Worm (Caenorhabditis elegans): ENCODE measurements around the gene F53H4.3.

The F53H4.3 gene

DNA sequence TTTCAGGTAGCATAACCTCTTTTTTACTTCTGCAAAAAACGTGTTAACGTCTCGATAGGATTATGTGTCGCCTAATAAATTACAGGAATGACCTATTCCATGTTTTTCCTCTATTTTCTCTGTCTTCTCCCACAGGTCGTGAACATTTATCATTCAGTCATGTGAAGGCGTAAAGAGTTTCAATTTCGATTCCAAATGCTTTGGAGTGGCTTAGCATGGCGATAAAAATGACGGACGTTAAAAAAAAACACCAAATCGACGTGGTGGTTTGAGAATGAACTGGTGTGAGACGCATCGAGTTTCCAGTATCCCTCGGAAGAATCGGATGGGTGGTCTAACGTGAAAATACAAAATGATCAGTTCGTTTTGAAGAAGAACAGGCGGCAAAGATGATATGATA is 17.8 kb downstream of the F53H4.3 start:
- TF ChIP-seq atf-7 (tag; optimal IDR thresholded peaks at IDR 0.05) (no peak), Y53G8AR.9 (GFP tag; conservative IDR thresholded peaks at IDR 0.05) (no peak), C06A6.2 (GFP tag; conservative IDR thresholded peaks at IDR 0.05) (no peak), madf-6 (GFP tag; IDR thresholded peaks at IDR 0.05) (no peak), F52B5.7 (tag; optimal IDR thresholded peaks at IDR 0.05) (no peak), F23B12.7 (tag; optimal IDR thresholded peaks at IDR 0.05; ENCODE audit: insufficient read depth) (no peak), ekl-4 (GFP tag; IDR thresholded peaks at IDR 0.05) (no peak), pha-4 (tag; optimal IDR thresholded peaks at IDR 0.05) (no peak), Y53F4B.3 (GFP tag; IDR thresholded peaks at IDR 0.05) (no peak)

DNA sequence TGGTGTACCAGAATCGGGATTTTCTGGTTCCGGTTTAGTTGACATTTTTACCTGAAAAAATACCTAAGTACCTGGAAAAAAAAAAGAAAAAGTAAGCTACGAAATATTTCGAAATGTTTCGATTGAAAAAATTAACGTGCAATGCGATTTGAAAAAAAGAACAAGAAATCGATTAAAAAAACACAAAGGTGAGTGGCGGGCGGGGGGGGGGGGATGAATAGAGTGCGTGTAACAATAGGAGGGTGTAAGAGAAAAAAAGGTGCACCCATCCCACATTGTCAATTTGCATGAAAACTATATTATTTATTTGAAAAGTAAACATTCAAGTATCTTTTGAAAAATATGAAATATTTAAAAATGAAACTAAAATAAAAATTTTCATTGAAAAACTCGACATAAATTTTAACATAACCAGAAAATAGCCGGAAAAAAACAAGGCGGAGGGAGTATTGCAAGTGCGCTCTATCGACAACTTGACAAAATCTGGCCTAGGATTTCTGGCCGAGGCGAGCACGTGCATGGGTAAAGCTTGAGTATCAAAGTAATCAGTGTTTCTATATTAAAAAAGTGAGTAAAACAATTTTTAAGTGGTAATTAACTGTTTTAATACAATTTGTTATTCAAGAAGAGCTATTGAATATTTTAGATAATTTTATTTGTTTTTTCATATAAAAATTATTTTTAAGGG is 21.4 kb downstream of the F53H4.3 start, which contains the start of the genes csb-1 and F53H4.4:
Gene csb-1, minus strand, starts transcription at position 51 of the 688 bp plus-strand sequence.
Gene F53H4.4, plus strand, starts transcription at position 520 of the 688 bp plus-strand sequence.
- no peak for TF ChIP-seq attf-3 (GFP tag; conservative IDR thresholded peaks at IDR 0.05)
- TF ChIP-seq dox-1 (GFP tag; IDR thresholded peaks at IDR 0.05) = peak; percentile 83
- no peak for TF ChIP-seq cebp-1 (GFP tag; IDR thresholded peaks at IDR 0.05)
- peak; percentile 58 for TF ChIP-seq cebp-1 (tag; optimal IDR thresholded peaks at IDR 0.05)
- peak; percentile 73 for TF ChIP-seq ZK185.1 (tag; optimal IDR thresholded peaks at IDR 0.05; ENCODE audit: poor library complexity, severe bottlenecking)
- TF ChIP-seq hsf-1 (GFP tag; IDR thresholded peaks at IDR 0.05) = no peak
- peak; percentile 58 for TF ChIP-seq nhr-80 (tag; optimal IDR thresholded peaks at IDR 0.05)
- TF ChIP-seq B0019.2 (GFP tag; conservative IDR thresholded peaks at IDR 0.05) = no peak
- peak; percentile 96 for TF ChIP-seq mcd-1 (GFP tag; IDR thresholded peaks at IDR 0.05)
- no peak for TF ChIP-seq athp-1 (tag; optimal IDR thresholded peaks at IDR 0.05)
- peak; percentile 49; the same call in 1 of the 2 replicates for TF ChIP-seq K11D2.4 (GFP tag; IDR thresholded peaks at IDR 0.05)
- TF ChIP-seq pha-4 (tag; optimal IDR thresholded peaks at IDR 0.05) = peak; percentile 74
- TF ChIP-seq nhr-27 (tag; optimal IDR thresholded peaks at IDR 0.05) = no peak
- TF ChIP-seq B0336.3 (GFP tag; IDR thresholded peaks at IDR 0.05) = no peak
- no peak for TF ChIP-seq bed-2 (GFP tag; IDR thresholded peaks at IDR 0.05)
- no peak for TF ChIP-seq bed-1 (GFP tag; IDR thresholded peaks at IDR 0.05)
- no peak for TF ChIP-seq snpc-4 (GFP tag; optimal IDR thresholded peaks at IDR 0.05)
- peak in 3 of 4 experiments; percentile 35 to 48 (median 40) for TF ChIP-seq snpc-4 (tag; optimal IDR thresholded peaks at IDR 0.05)
- peak; percentile 23 for TF ChIP-seq K12H6.12 (tag; optimal IDR thresholded peaks at IDR 0.05)
- TF ChIP-seq F10E7.11 (tag; optimal IDR thresholded peaks at IDR 0.05) = no peak
- peak; percentile 43 for TF ChIP-seq ceh-27 (GFP tag; optimal IDR thresholded peaks at IDR 0.05)
- TF ChIP-seq let-607 (tag; optimal IDR thresholded peaks at IDR 0.05) = peak in 1 of 2 experiments; percentile 66
- no peak for TF ChIP-seq F55B11.4 (tag; optimal IDR thresholded peaks at IDR 0.05; ENCODE audit: borderline replicate concordance, insufficient read depth)
- TF ChIP-seq madf-10 (tag; optimal IDR thresholded peaks at IDR 0.05) = peak; percentile 25
- no peak for TF ChIP-seq hmg-20 (GFP tag; IDR thresholded peaks at IDR 0.05)
- TF ChIP-seq lin-35 (GFP tag; optimal IDR thresholded peaks at IDR 0.05) = peak in 1 of 3 experiments; percentile 46
- peak; percentile 82 for TF ChIP-seq attf-5 (GFP tag; optimal IDR thresholded peaks at IDR 0.05)
- TF ChIP-seq ztf-18 (tag; optimal IDR thresholded peaks at IDR 0.05) = peak; percentile 47
- TF ChIP-seq F57A8.1 (GFP tag; optimal IDR thresholded peaks at IDR 0.05) = no peak
- TF ChIP-seq lir-1 (GFP tag; conservative IDR thresholded peaks at IDR 0.05) = no peak
- TF ChIP-seq gei-17 (GFP tag; optimal IDR thresholded peaks at IDR 0.05) = no peak
- peak; percentile 66 for TF ChIP-seq F23B12.7 (tag; optimal IDR thresholded peaks at IDR 0.05; ENCODE audit: insufficient read depth)
- no peak for TF ChIP-seq hlh-26 (GFP tag; conservative IDR thresholded peaks at IDR 0.05)
- TF ChIP-seq ekl-4 (GFP tag; IDR thresholded peaks at IDR 0.05) = no peak
- peak; percentile 55 for TF ChIP-seq lin-40 (tag; optimal IDR thresholded peaks at IDR 0.05)
- TF ChIP-seq die-1 (tag; optimal IDR thresholded peaks at IDR 0.05) = no peak

All from whole organism, young adult.